4 fruit fly cellular contexts compared by ENCODE assay signal in genomic region chr2L:3629466-3629865, dm6.
TF ChIP-seq lines count a peak whose summit lies in the region.

No protein-coding gene starts in this region.

- no peak for TF ChIP-seq CTCF in whole organism, embryonic (GFP tag; optimal IDR thresholded peaks at IDR 0.05; lab: Kevin White, UChicago)

TF ChIP-seq in whole organism, embryonic, 481 proteins besides CTCF, POLR2A, EP300 and RAD21 (continues in another document):
- TF ChIP-seq Six4 (GFP tag; optimal IDR thresholded peaks at IDR 0.05; lab: Kevin White, UChicago): no peak
- TF ChIP-seq Atf6 (GFP tag; IDR thresholded peaks at IDR 0.05; lab: Robert Waterston, UW): peak; percentile 80
- no peak for TF ChIP-seq pan (optimal IDR thresholded peaks at IDR 0.05; lab: Kevin White, UChicago)
- peak in 1 of 2 experiments; percentile 9 for TF ChIP-seq pan (GFP tag; optimal IDR thresholded peaks at IDR 0.05 in 1 of 2, IDR thresholded peaks at IDR 0.05 in 1 of 2)
- TF ChIP-seq CG12236 (GFP tag; optimal IDR thresholded peaks at IDR 0.05; lab: Kevin White, UChicago): no peak
- no peak for TF ChIP-seq CG13424 (tag; optimal IDR thresholded peaks at IDR 0.05; lab: Kevin White, UChicago)
- no peak for TF ChIP-seq CG3726 (GFP tag; IDR thresholded peaks at IDR 0.05; lab: Robert Waterston, UW)
- no peak for TF ChIP-seq jing (GFP tag; optimal IDR thresholded peaks at IDR 0.05; lab: Kevin White, UChicago)
- TF ChIP-seq CG5953 (GFP tag; IDR thresholded peaks at IDR 0.05; lab: Robert Waterston, UW): no peak
- no peak for TF ChIP-seq da (GFP tag; optimal IDR thresholded peaks at IDR 0.05; lab: Kevin White, UChicago)
- TF ChIP-seq ash1 (GFP tag; optimal IDR thresholded peaks at IDR 0.05; lab: Kevin White, UChicago): no peak
- TF ChIP-seq CG12104 (GFP tag; optimal IDR thresholded peaks at IDR 0.05; lab: Kevin White, UChicago): no peak
- TF ChIP-seq slbo (GFP tag; IDR thresholded peaks at IDR 0.05; lab: Robert Waterston, UW): peak; percentile 75
- no peak for TF ChIP-seq Mad (GFP tag; optimal IDR thresholded peaks at IDR 0.05; lab: Kevin White, UChicago)
- TF ChIP-seq CG3838 (GFP tag; optimal IDR thresholded peaks at IDR 0.05; lab: Kevin White, UChicago): no peak
- TF ChIP-seq CG10321 (GFP tag; IDR thresholded peaks at IDR 0.05; lab: Robert Waterston, UW): no peak
- peak; percentile 3 for TF ChIP-seq HLH54F (GFP tag; optimal IDR thresholded peaks at IDR 0.05; lab: Kevin White, UChicago)
- no peak for TF ChIP-seq vnd (GFP tag; IDR thresholded peaks at IDR 0.05; lab: Robert Waterston, UW; ENCODE audit: partially characterized antibody)
- no peak for TF ChIP-seq CG18476 (GFP tag; optimal IDR thresholded peaks at IDR 0.05; lab: Kevin White, UChicago)
- TF ChIP-seq CG2875 (GFP tag; optimal IDR thresholded peaks at IDR 0.05; lab: Kevin White, UChicago): no peak
- TF ChIP-seq CG7839 (tag; optimal IDR thresholded peaks at IDR 0.05; lab: Kevin White, UChicago): peak; percentile 56
- 0 out of 2 replicates have a peak, but pooled peaks have one; percentile 8 for TF ChIP-seq CG32772 (GFP tag; IDR thresholded peaks at IDR 0.05; lab: Robert Waterston, UW)
- TF ChIP-seq CG16863 (GFP tag; optimal IDR thresholded peaks at IDR 0.05; lab: Kevin White, UChicago): no peak

TF ChIP-seq in whole organism, prepupa, 60 proteins besides CTCF, POLR2A, EP300 and RAD21 (continues in another document):
- no peak for TF ChIP-seq vri (GFP tag; optimal IDR thresholded peaks at IDR 0.05; lab: Kevin White, UChicago)
- TF ChIP-seq Eip75B (GFP tag; optimal IDR thresholded peaks at IDR 0.05; lab: Kevin White, UChicago): peak; percentile 86
- peak; percentile 71 for TF ChIP-seq Smox (GFP tag; optimal IDR thresholded peaks at IDR 0.05; lab: Kevin White, UChicago)
- TF ChIP-seq CG8632 (GFP tag; optimal IDR thresholded peaks at IDR 0.05; lab: Kevin White, UChicago): peak; percentile 86
- peak; percentile 35 for TF ChIP-seq CG32006 (GFP tag; optimal IDR thresholded peaks at IDR 0.05; lab: Kevin White, UChicago)
- TF ChIP-seq CG3919 (GFP tag; optimal IDR thresholded peaks at IDR 0.05; lab: Kevin White, UChicago): peak; percentile 87
- peak; percentile 77 for TF ChIP-seq Sox15 (GFP tag; optimal IDR thresholded peaks at IDR 0.05; lab: Kevin White, UChicago)
- peak; percentile 83 for TF ChIP-seq acj6 (GFP tag; optimal IDR thresholded peaks at IDR 0.05; lab: Kevin White, UChicago)
- peak; percentile 77 for TF ChIP-seq CG11902 (GFP tag; optimal IDR thresholded peaks at IDR 0.05; lab: Kevin White, UChicago)
- TF ChIP-seq Ets21C (GFP tag; optimal IDR thresholded peaks at IDR 0.05; lab: Kevin White, UChicago): peak; percentile 54
- TF ChIP-seq CG6163 (GFP tag; IDR thresholded peaks at IDR 0.05; lab: Robert Waterston, UW): peak; percentile 87
- peak; percentile 84 for TF ChIP-seq CG34406 (GFP tag; optimal IDR thresholded peaks at IDR 0.05; lab: Kevin White, UChicago)
- TF ChIP-seq CG31627 (GFP tag; optimal IDR thresholded peaks at IDR 0.05; lab: Kevin White, UChicago): peak; percentile 72
- TF ChIP-seq CG11762 (GFP tag; optimal IDR thresholded peaks at IDR 0.05; lab: Kevin White, UChicago; ENCODE audit: insufficient read depth): peak; percentile 74
- TF ChIP-seq Sox14 (GFP tag; optimal IDR thresholded peaks at IDR 0.05; lab: Kevin White, UChicago): peak; percentile 56
- TF ChIP-seq esn (GFP tag; optimal IDR thresholded peaks at IDR 0.05; lab: Kevin White, UChicago): peak; percentile 79
- peak; percentile 83 for TF ChIP-seq CG9139 (GFP tag; optimal IDR thresholded peaks at IDR 0.05; lab: Kevin White, UChicago)
- TF ChIP-seq salr (GFP tag; optimal IDR thresholded peaks at IDR 0.05; lab: Kevin White, UChicago): peak; percentile 25 to 79
- peak; percentile 77 for TF ChIP-seq Sox102F (GFP tag; optimal IDR thresholded peaks at IDR 0.05; lab: Kevin White, UChicago)
- TF ChIP-seq Gug (GFP tag; IDR thresholded peaks at IDR 0.05; lab: Robert Waterston, UW): no peak
- peak; percentile 75 for TF ChIP-seq fd59A (GFP tag; optimal IDR thresholded peaks at IDR 0.05; lab: Kevin White, UChicago)
- TF ChIP-seq pdm3 (GFP tag; optimal IDR thresholded peaks at IDR 0.05; lab: Kevin White, UChicago): peak; percentile 85
- TF ChIP-seq CG7368 (GFP tag; optimal IDR thresholded peaks at IDR 0.05; lab: Kevin White, UChicago): peak; percentile 65

TF ChIP-seq in whole organism, pupa, 21 proteins besides CTCF, POLR2A, EP300 and RAD21:
- TF ChIP-seq CG13204 (GFP tag; optimal IDR thresholded peaks at IDR 0.05; lab: Kevin White, UChicago) (peak; percentile 64), CG15710 (tag; optimal IDR thresholded peaks at IDR 0.05; lab: Kevin White, UChicago) (peak; percentile 91), fd96Ca (GFP tag; IDR thresholded peaks at IDR 0.05; lab: Robert Waterston, UW) (peak; percentile 40; the same call in 1 of the 3 replicates), CG32121 (GFP tag; IDR thresholded peaks at IDR 0.05; lab: Robert Waterston, UW) (peak; percentile 72), rn (GFP tag; IDR thresholded peaks at IDR 0.05; lab: Robert Waterston, UW) (peak; percentile 16; the same call in 1 of the 2 replicates), CG8159 (tag; optimal IDR thresholded peaks at IDR 0.05; lab: Kevin White, UChicago) (peak; percentile 88), CG8301 (tag; optimal IDR thresholded peaks at IDR 0.05; lab: Kevin White, UChicago) (no peak), CG4496 (GFP tag; IDR thresholded peaks at IDR 0.05; lab: Robert Waterston, UW) (peak; percentile 72; the same call in 2 of the 3 replicates), CG17806 (tag; optimal IDR thresholded peaks at IDR 0.05; lab: Kevin White, UChicago) (peak; percentile 79), Ets98B (GFP tag; IDR thresholded peaks at IDR 0.05; lab: Robert Waterston, UW) (peak; percentile 62), CG14655 (GFP tag; optimal IDR thresholded peaks at IDR 0.05; lab: Kevin White, UChicago) (peak; percentile 19), CG34367 (tag; optimal IDR thresholded peaks at IDR 0.05; lab: Kevin White, UChicago) (peak; percentile 75), D1 (tag; optimal IDR thresholded peaks at IDR 0.05; lab: Kevin White, UChicago) (peak; percentile 17), CG10348 (GFP tag; IDR thresholded peaks at IDR 0.05; lab: Robert Waterston, UW) (no peak), CG9948 (tag; optimal IDR thresholded peaks at IDR 0.05; lab: Kevin White, UChicago) (peak; percentile 73), Pif1A (GFP tag; optimal IDR thresholded peaks at IDR 0.05; lab: Kevin White, UChicago) (peak; percentile 85), Snoo (tag; optimal IDR thresholded peaks at IDR 0.05; lab: Kevin White, UChicago) (peak; percentile 74), EcR (GFP tag; optimal IDR thresholded peaks at IDR 0.05; lab: Kevin White, UChicago) (peak; percentile 67), CG12605 (GFP tag; IDR thresholded peaks at IDR 0.05; lab: Robert Waterston, UW) (peak; percentile 59; the same call in 1 of the 2 replicates), gl (tag; optimal IDR thresholded peaks at IDR 0.05; lab: Kevin White, UChicago) (no peak), Pif1B (GFP tag; optimal IDR thresholded peaks at IDR 0.05; lab: Kevin White, UChicago) (peak; percentile 79)

TF ChIP-seq in whole organism, wandering third instar larva, 38 proteins besides CTCF, POLR2A, EP300 and RAD21 (continues in another document):
- peak; percentile 77 for TF ChIP-seq fru (GFP tag; optimal IDR thresholded peaks at IDR 0.05; lab: Kevin White, UChicago)
- TF ChIP-seq CG9705 (GFP tag; optimal IDR thresholded peaks at IDR 0.05; lab: Kevin White, UChicago): no peak
- TF ChIP-seq dsf (GFP tag; optimal IDR thresholded peaks at IDR 0.05; lab: Kevin White, UChicago; ENCODE audit: borderline replicate concordance): no peak
- no peak for TF ChIP-seq dmrt93B (GFP tag; optimal IDR thresholded peaks at IDR 0.05; lab: Kevin White, UChicago)
- no peak for TF ChIP-seq pan (optimal IDR thresholded peaks at IDR 0.05; lab: Kevin White, UChicago)
- no peak for TF ChIP-seq tai (GFP tag; optimal IDR thresholded peaks at IDR 0.05; lab: Kevin White, UChicago)
- TF ChIP-seq psq (GFP tag; optimal IDR thresholded peaks at IDR 0.05; lab: Kevin White, UChicago): peak; percentile 39
- TF ChIP-seq HLH106 (tag; optimal IDR thresholded peaks at IDR 0.05; lab: Kevin White, UChicago): peak; percentile 4
- peak; percentile 51 for TF ChIP-seq woc (GFP tag; optimal IDR thresholded peaks at IDR 0.05; lab: Kevin White, UChicago)
- TF ChIP-seq usp (GFP tag; optimal IDR thresholded peaks at IDR 0.05; lab: Kevin White, UChicago): no peak
- no peak for TF ChIP-seq jim (GFP tag; optimal IDR thresholded peaks at IDR 0.05; lab: Kevin White, UChicago)
- TF ChIP-seq foxo (GFP tag; optimal IDR thresholded peaks at IDR 0.05; lab: Kevin White, UChicago): peak in 1 of 2 experiments; percentile 69
- no peak for TF ChIP-seq Hnf4 (GFP tag; optimal IDR thresholded peaks at IDR 0.05; lab: Kevin White, UChicago)
- TF ChIP-seq Dif (GFP tag; optimal IDR thresholded peaks at IDR 0.05; lab: Kevin White, UChicago; ENCODE audit: partially characterized antibody): no peak
- no peak for TF ChIP-seq sage (GFP tag; optimal IDR thresholded peaks at IDR 0.05; lab: Kevin White, UChicago)
- TF ChIP-seq Rel (GFP tag; optimal IDR thresholded peaks at IDR 0.05; lab: Kevin White, UChicago): no peak
- no peak for TF ChIP-seq Rel (tag; optimal IDR thresholded peaks at IDR 0.05; lab: Kevin White, UChicago)
- no peak for TF ChIP-seq sv (GFP tag; optimal IDR thresholded peaks at IDR 0.05; lab: Kevin White, UChicago)
- peak; percentile 19 for TF ChIP-seq CG32264 (GFP tag; optimal IDR thresholded peaks at IDR 0.05; lab: Kevin White, UChicago)
- no peak for TF ChIP-seq Jra (GFP tag; optimal IDR thresholded peaks at IDR 0.05; lab: Kevin White, UChicago)
- TF ChIP-seq Dfd (GFP tag; optimal IDR thresholded peaks at IDR 0.05; lab: Kevin White, UChicago): no peak
- no peak for TF ChIP-seq GATAd (GFP tag; optimal IDR thresholded peaks at IDR 0.05; lab: Kevin White, UChicago)
- TF ChIP-seq Myc (optimal IDR thresholded peaks at IDR 0.05; lab: Kevin White, UChicago): no peak
- TF ChIP-seq Mio (GFP tag; optimal IDR thresholded peaks at IDR 0.05; lab: Kevin White, UChicago): no peak
- no peak for TF ChIP-seq brk (GFP tag; optimal IDR thresholded peaks at IDR 0.05; lab: Kevin White, UChicago)
- TF ChIP-seq br (GFP tag; optimal IDR thresholded peaks at IDR 0.05; lab: Kevin White, UChicago): peak; percentile 56
- TF ChIP-seq ey (GFP tag; optimal IDR thresholded peaks at IDR 0.05; lab: Kevin White, UChicago): peak; percentile 63
- peak; percentile 9 for TF ChIP-seq Sp1 (GFP tag; optimal IDR thresholded peaks at IDR 0.05; lab: Kevin White, UChicago)
- no peak for TF ChIP-seq N (GFP tag; optimal IDR thresholded peaks at IDR 0.05; lab: Kevin White, UChicago)
- no peak for TF ChIP-seq Hr78 (GFP tag; optimal IDR thresholded peaks at IDR 0.05; lab: Kevin White, UChicago)
- peak; percentile 73 for TF ChIP-seq h (GFP tag; optimal IDR thresholded peaks at IDR 0.05; lab: Kevin White, UChicago)
- peak; percentile 56 for TF ChIP-seq rgr (GFP tag; optimal IDR thresholded peaks at IDR 0.05; lab: Kevin White, UChicago)
- TF ChIP-seq Hr83 (GFP tag; optimal IDR thresholded peaks at IDR 0.05; lab: Kevin White, UChicago; ENCODE audit: poor library complexity, severe bottlenecking): no peak

Comparison
In these comparisons a context has a peak if more than half of its experiments do, and no peak if none do; other contexts are left out.
1. Of the 7 proteins assayed by ChIP-seq in both whole organism, embryonic and whole organism, prepupa: peak only in whole organism, embryonic: Blimp-1 and Gug; only in whole organism, prepupa: CG16779 and Hr39; in both: Sox102F; in neither: 2.